Worm (Caenorhabditis elegans) whole organism, mixed stage, embryonic: ENCODE data around the gene T28C12.6.

Experiments used
- blmp-1 ChIP-seq: fragments of 150-350 bp; optimal IDR thresholded peaks from 2 replicates; lab custom pipeline; 2014; ENCODE audit warnings: missing biosample characterization, missing genetic modification characterization
- ces-1 ChIP-seq: fragments of 150-350 bp; optimal IDR thresholded peaks from 2 replicates; lab custom pipeline; 2014; ENCODE audit warnings: missing biosample characterization, missing genetic modification reagents, missing genetic modification characterization
- drap-1 ChIP-seq: fragments of 200-800 bp; sonication (Bioruptor generic); optimal IDR thresholded peaks from 3 replicates; lab custom pipeline; 2018; ENCODE audit warnings: mild to moderate bottlenecking, missing genetic modification characterization, missing compliant biosample characterization
- elt-1 ChIP-seq: sonication (generic microtip); optimal IDR thresholded peaks from 2 replicates; lab custom pipeline; 2017; ENCODE audit warnings: missing genetic modification characterization, mild to moderate bottlenecking, missing compliant biosample characterization, antibody characterized with exemption, moderate library complexity, borderline replicate concordance; ENCODE audit not compliant: insufficient read depth
- elt-3 ChIP-seq: fragments of 150-350 bp; optimal IDR thresholded peaks from 2 replicates; lab custom pipeline; 2014; ENCODE audit warnings: missing biosample characterization, missing genetic modification characterization
- flh-1 ChIP-seq: fragments of 200-800 bp; sonication (Bioruptor generic); optimal IDR thresholded peaks from 2 replicates; lab custom pipeline; 2018; ENCODE audit warnings: mild to moderate bottlenecking, missing genetic modification characterization, moderate library complexity, missing compliant biosample characterization
- lsy-2 ChIP-seq: fragments of 150-350 bp; optimal IDR thresholded peaks from 2 replicates; lab custom pipeline; 2014; ENCODE audit warnings: missing biosample characterization, missing genetic modification characterization
- nhr-237 ChIP-seq: fragments of 150-350 bp; optimal IDR thresholded peaks from 2 replicates; lab custom pipeline; 2014; ENCODE audit warnings: missing biosample characterization, missing genetic modification characterization
- sem-2 ChIP-seq: fragments of 200-800 bp; sonication (Bioruptor generic); optimal IDR thresholded peaks from 2 replicates; lab custom pipeline; 2018; ENCODE audit warnings: mild to moderate bottlenecking, missing genetic modification characterization, missing compliant biosample characterization
- snpc-4 ChIP-seq: fragments of 150-350 bp; optimal IDR thresholded peaks from 2 replicates; lab custom pipeline; 2014; ENCODE audit warnings: missing biosample characterization, missing genetic modification characterization
- sptf-1 ChIP-seq: sonication (generic microtip); optimal IDR thresholded peaks from 2 replicates; lab custom pipeline; 2017; ENCODE audit warnings: mild to moderate bottlenecking, missing genetic modification characterization, moderate library complexity, missing compliant biosample characterization
- unc-39 ChIP-seq: fragments of 150-350 bp; optimal IDR thresholded peaks from 2 replicates; lab custom pipeline; 2014; ENCODE audit warnings: missing biosample characterization, missing genetic modification characterization
- unc-62 ChIP-seq: fragments of 150-350 bp; optimal IDR thresholded peaks from 2 replicates; lab custom pipeline; 2014; ENCODE audit warnings: missing biosample characterization, missing genetic modification reagents, missing genetic modification characterization
- ztf-11 ChIP-seq: fragments of 150-350 bp; optimal IDR thresholded peaks from 2 replicates; lab custom pipeline; 2014; ENCODE audit warnings: missing biosample characterization, missing genetic modification characterization

ce11 chrV:6344531-6345171, 8.7 kb upstream of the T28C12.6 start:
- TF ChIP-seq ces-1 (GFP tag; lab: Kevin White, UChicago): no peak
- TF ChIP-seq nhr-237 (tag; lab: Kevin White, UChicago): no peak
- no peak for TF ChIP-seq lsy-2 (tag; lab: Kevin White, UChicago)
- no peak for TF ChIP-seq drap-1 (GFP tag; lab: Kevin White, UChicago)
- no peak for TF ChIP-seq elt-3 (tag; lab: Kevin White, UChicago)
- TF ChIP-seq flh-1 (GFP tag; lab: Kevin White, UChicago): no peak
- TF ChIP-seq blmp-1 (tag; lab: Kevin White, UChicago): no peak
- TF ChIP-seq ztf-11: no peak
- TF ChIP-seq unc-62: no peak
- no peak for TF ChIP-seq unc-39 (tag; lab: Kevin White, UChicago)
- no peak for TF ChIP-seq snpc-4
- TF ChIP-seq elt-1: no peak
- TF ChIP-seq sptf-1: no peak
- no peak for TF ChIP-seq sem-2 (GFP tag; lab: Kevin White, UChicago)
